Worm (Caenorhabditis elegans) whole organism, L2 larva: ENCODE results near the gene srh-40.

Experiments
- C34F6.9 ChIP-seq: fragments of 150-350 bp; optimal IDR thresholded peaks from 2 replicates; lab custom pipeline; 2014; ENCODE audit warnings: missing biosample characterization, missing genetic modification characterization
- F13H6.1 ChIP-seq: sonication (generic microtip); optimal IDR thresholded peaks from 2 replicates; lab custom pipeline; 2016; ENCODE audit warnings: missing genetic modification characterization, missing compliant biosample characterization
- R02D3.7 ChIP-seq: fragments of 150-350 bp; optimal IDR thresholded peaks from 2 replicates; lab custom pipeline; 2014; ENCODE audit warnings: missing biosample characterization, missing genetic modification characterization
- Y55F3AM.14 ChIP-seq: fragments of 200-800 bp; sonication (Bioruptor generic); optimal IDR thresholded peaks from 2 replicates; lab custom pipeline; 2018; ENCODE audit warnings: mild to moderate bottlenecking, missing genetic modification characterization, missing compliant biosample characterization
- ZK546.5 ChIP-seq: sonication (generic microtip); optimal IDR thresholded peaks from 2 replicates; lab custom pipeline; 2017; ENCODE audit warnings: missing biosample characterization, missing genetic modification characterization
- aly-2 ChIP-seq: fragments of 150-350 bp; optimal IDR thresholded peaks from 2 replicates; lab custom pipeline; 2014; ENCODE audit warnings: missing biosample characterization, missing genetic modification characterization
- ama-1 ChIP-seq: fragments of 150-350 bp; optimal IDR thresholded peaks from 2 replicates; lab custom pipeline; 2018; ENCODE audit warnings: inconsistent platforms
- blmp-1 ChIP-seq: sonication (generic microtip); optimal IDR thresholded peaks from 2 replicates; lab custom pipeline; 2017; ENCODE audit warnings: missing genetic modification characterization, mild to moderate bottlenecking, missing compliant biosample characterization, antibody characterized with exemption, moderate library complexity; ENCODE audit not compliant: insufficient read depth
- ceh-16 ChIP-seq: fragments of 150-350 bp; optimal IDR thresholded peaks from 2 replicates; lab custom pipeline; 2014; ENCODE audit warnings: missing biosample characterization, missing genetic modification characterization
- crh-2 ChIP-seq: sonication (generic microtip); optimal IDR thresholded peaks from 2 replicates; lab custom pipeline; 2017; ENCODE audit warnings: missing biosample characterization, missing genetic modification characterization
- dmd-4 ChIP-seq: sonication (generic microtip); optimal IDR thresholded peaks from 2 replicates; lab custom pipeline; 2017; ENCODE audit warnings: missing biosample characterization, missing genetic modification characterization
- egl-27 ChIP-seq: sonication (generic microtip); optimal IDR thresholded peaks from 3 replicates; lab custom pipeline; 2017; ENCODE audit warnings: missing biosample characterization, missing genetic modification reagents, missing genetic modification characterization
- elt-1 ChIP-seq: fragments of 150-350 bp; optimal IDR thresholded peaks from 2 replicates; lab custom pipeline; 2014; ENCODE audit warnings: missing biosample characterization, missing genetic modification characterization
- elt-3 ChIP-seq: sonication (generic microtip); optimal IDR thresholded peaks from 2 replicates; lab custom pipeline; 2017; ENCODE audit warnings: missing biosample characterization, missing genetic modification characterization
- fos-1 ChIP-seq: fragments of 150-350 bp; optimal IDR thresholded peaks from 2 replicates; lab custom pipeline; 2014; ENCODE audit warnings: missing biosample characterization, missing genetic modification characterization
- gmeb-1 ChIP-seq: fragments of 150-350 bp; optimal IDR thresholded peaks from 2 replicates; lab custom pipeline; 2014; ENCODE audit warnings: missing biosample characterization, missing genetic modification characterization
- lin-11 ChIP-seq: fragments of 150-350 bp; sonication (generic microtip); optimal IDR thresholded peaks from 2 replicates; lab custom pipeline; 2014; ENCODE audit warnings: missing biosample characterization, missing genetic modification characterization, inconsistent platforms, mixed read lengths
- lin-13 ChIP-seq: fragments of 150-350 bp; optimal IDR thresholded peaks from 2 replicates; lab custom pipeline; 2014; ENCODE audit warnings: missing biosample characterization, missing genetic modification reagents, missing genetic modification characterization
- lin-39 ChIP-seq: fragments of 150-350 bp; optimal IDR thresholded peaks from 2 replicates; lab custom pipeline; 2014; ENCODE audit warnings: missing biosample characterization, missing genetic modification reagents, missing genetic modification characterization
- lsy-2 ChIP-seq, 2 experiments: fragments of 150-350 bp in 1 of 2; sonication (generic microtip) in 1 of 2; optimal IDR thresholded peaks; 2 replicates each; lab custom pipeline; 2014 to 2017; ENCODE audit warnings: missing biosample characterization in 2 of 2, missing genetic modification characterization in 2 of 2
- mab-5 ChIP-seq: fragments of 150-350 bp; optimal IDR thresholded peaks from 2 replicates; lab custom pipeline; 2014; ENCODE audit warnings: missing biosample characterization, missing genetic modification characterization
- mbf-1 ChIP-seq: sonication (generic microtip); optimal IDR thresholded peaks from 2 replicates; lab custom pipeline; 2017; ENCODE audit warnings: missing biosample characterization, missing genetic modification characterization
- mdl-1 ChIP-seq, 2 experiments: fragments of 150-350 bp in 1 of 2; sonication (generic microtip) in 1 of 2; optimal IDR thresholded peaks; 2 replicates each; lab custom pipeline; 2017; ENCODE audit warnings: missing biosample characterization in 2 of 2, missing genetic modification characterization in 2 of 2
- nhr-10 ChIP-seq: sonication (generic microtip); optimal IDR thresholded peaks from 2 replicates; lab custom pipeline; 2017; ENCODE audit warnings: missing biosample characterization, missing genetic modification characterization
- nhr-11 ChIP-seq: fragments of 150-350 bp; optimal IDR thresholded peaks from 2 replicates; lab custom pipeline; 2014; ENCODE audit warnings: missing biosample characterization, missing genetic modification characterization
- nhr-12 ChIP-seq: fragments of 150-350 bp; optimal IDR thresholded peaks from 2 replicates; lab custom pipeline; 2014; ENCODE audit warnings: missing biosample characterization, missing genetic modification characterization
- nhr-129 ChIP-seq: fragments of 150-350 bp; optimal IDR thresholded peaks from 2 replicates; lab custom pipeline; 2014; ENCODE audit warnings: missing biosample characterization, missing genetic modification characterization
- nhr-21 ChIP-seq: fragments of 150-350 bp; optimal IDR thresholded peaks from 2 replicates; lab custom pipeline; 2014; ENCODE audit warnings: missing biosample characterization, missing genetic modification characterization
- nhr-23 ChIP-seq: fragments of 150-350 bp; optimal IDR thresholded peaks from 2 replicates; lab custom pipeline; 2014; ENCODE audit warnings: missing biosample characterization, missing genetic modification reagents, missing genetic modification characterization
- nhr-237 ChIP-seq: fragments of 150-350 bp; optimal IDR thresholded peaks from 2 replicates; lab custom pipeline; 2014; ENCODE audit warnings: missing biosample characterization, missing genetic modification characterization
- nhr-25 ChIP-seq: fragments of 150-350 bp; sonication (generic microtip); optimal IDR thresholded peaks from 3 replicates; lab custom pipeline; 2014; ENCODE audit warnings: missing biosample characterization, missing genetic modification characterization
- nhr-6 ChIP-seq: fragments of 150-350 bp; optimal IDR thresholded peaks from 2 replicates; lab custom pipeline; 2014; ENCODE audit warnings: missing biosample characterization, missing genetic modification characterization
- nhr-77 ChIP-seq: fragments of 150-350 bp; optimal IDR thresholded peaks from 2 replicates; lab custom pipeline; 2014; ENCODE audit warnings: missing biosample characterization, missing genetic modification characterization
- peb-1 ChIP-seq: fragments of 150-350 bp; optimal IDR thresholded peaks from 2 replicates; lab custom pipeline; 2014; ENCODE audit warnings: missing biosample characterization, missing genetic modification characterization
- sem-4 ChIP-seq: fragments of 150-350 bp; optimal IDR thresholded peaks from 2 replicates; lab custom pipeline; 2014; ENCODE audit warnings: missing biosample characterization, missing genetic modification reagents, missing genetic modification characterization
- skn-1 ChIP-seq: sonication (generic microtip); optimal IDR thresholded peaks from 2 replicates; lab custom pipeline; 2017; ENCODE audit warnings: missing biosample characterization, missing genetic modification characterization
- sma-3 ChIP-seq: sonication (generic microtip); optimal IDR thresholded peaks from 2 replicates; lab custom pipeline; 2016; ENCODE audit warnings: missing genetic modification reagents, missing genetic modification characterization, missing compliant biosample characterization
- sma-9 ChIP-seq, 2 experiments: fragments of 150-350 bp in 1 of 2; sonication (generic microtip) in 1 of 2; optimal IDR thresholded peaks; 2 replicates each; lab custom pipeline; 2014 to 2016; ENCODE audit warnings: missing genetic modification characterization in 2 of 2, mild to moderate bottlenecking in 1 of 2, missing biosample characterization in 1 of 2, missing compliant biosample characterization in 1 of 2, missing genetic modification reagents in 1 of 2, moderate library complexity in 1 of 2
- snpc-4 ChIP-seq: fragments of 150-350 bp; optimal IDR thresholded peaks from 2 replicates; lab custom pipeline; 2014; ENCODE audit warnings: missing biosample characterization, missing genetic modification characterization
- unc-39 ChIP-seq: fragments of 150-350 bp; optimal IDR thresholded peaks from 2 replicates; lab custom pipeline; 2014; ENCODE audit warnings: missing biosample characterization, missing genetic modification characterization
- unc-55 ChIP-seq: fragments of 150-350 bp; sonication (generic microtip); optimal IDR thresholded peaks from 3 replicates; lab custom pipeline; 2014; ENCODE audit warnings: missing biosample characterization, missing genetic modification reagents, missing genetic modification characterization
- unc-62 ChIP-seq: fragments of 150-350 bp; optimal IDR thresholded peaks from 2 replicates; lab custom pipeline; 2014; ENCODE audit warnings: missing biosample characterization, missing genetic modification reagents, missing genetic modification characterization
- zag-1 ChIP-seq: fragments of 150-350 bp; optimal IDR thresholded peaks from 2 replicates; lab custom pipeline; 2014; ENCODE audit warnings: missing biosample characterization, missing genetic modification characterization
- ztf-1 ChIP-seq: fragments of 200-800 bp; sonication (Bioruptor generic); conservative IDR thresholded peaks from 2 replicates; pipeline ENCODE4 v1.3.6; 2022; ENCODE audit warnings: missing genetic modification characterization, missing compliant biosample characterization
- ztf-11 ChIP-seq: sonication (generic microtip); optimal IDR thresholded peaks from 2 replicates; lab custom pipeline; 2017; ENCODE audit warnings: missing biosample characterization, missing genetic modification characterization
- ztf-4 ChIP-seq: fragments of 150-350 bp; optimal IDR thresholded peaks from 2 replicates; lab custom pipeline; 2014; ENCODE audit warnings: missing biosample characterization, missing genetic modification characterization

The srh-40 gene

ce11 chrIII:6619952-6620351, 9.3 kb downstream of the srh-40 start, which contains the start of gene C13B9.2:
TSS of gene C13B9.2 (plus strand) at chrIII:6620252.
- no peak for TF ChIP-seq R02D3.7 (tag; lab: Kevin White, UChicago)
- no peak for TF ChIP-seq skn-1 (tag; lab: Kevin White, UChicago)
- TF ChIP-seq sem-4 (tag; lab: Kevin White, UChicago): no peak
- no peak for TF ChIP-seq nhr-77 (tag; lab: Kevin White, UChicago)
- no peak for TF ChIP-seq F13H6.1 (tag; lab: Kevin White, UChicago)
- TF ChIP-seq lsy-2 (tag; optimal IDR thresholded peaks at IDR 0.05; lab: Kevin White, UChicago): no peak
- TF ChIP-seq nhr-23 (tag; lab: Kevin White, UChicago): no peak
- no peak for TF ChIP-seq nhr-11 (tag; lab: Kevin White, UChicago)
- no peak for TF ChIP-seq sma-3 (GFP tag; lab: Kevin White, UChicago)
- TF ChIP-seq gmeb-1 (tag; lab: Kevin White, UChicago): no peak

DNA sequence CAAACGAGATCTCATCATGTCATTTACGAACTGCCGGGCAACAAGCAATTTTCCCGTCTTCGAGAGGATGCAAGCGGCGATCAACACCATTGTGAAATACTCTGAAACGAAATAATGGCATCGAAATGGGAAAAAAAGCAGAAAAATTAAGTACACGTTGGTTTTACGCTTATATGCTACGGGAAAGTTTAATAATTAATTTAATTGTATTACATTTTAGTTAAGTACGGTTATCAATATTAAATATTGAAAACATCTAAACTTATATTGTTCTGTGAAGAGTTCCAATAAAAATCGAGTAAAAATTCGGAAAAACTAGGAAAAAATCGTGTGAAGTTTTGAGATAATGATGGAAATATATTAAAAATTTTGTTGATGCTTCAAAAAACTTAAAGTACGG, 14.2 kb downstream of the srh-40 start, which contains the start of gene copd-1:
copd-1 (minus strand) TSS at position 101 of the 400 bp plus-strand sequence.
- no peak for TF ChIP-seq unc-62 (GFP tag; lab: Kevin White, UChicago)
- TF ChIP-seq blmp-1 (tag; lab: Kevin White, UChicago): no peak
- TF ChIP-seq ztf-4 (tag; lab: Kevin White, UChicago): no peak
- no peak for TF ChIP-seq C34F6.9 (tag; lab: Kevin White, UChicago)
- TF ChIP-seq dmd-4 (tag; lab: Kevin White, UChicago): no peak
- no peak for TF ChIP-seq lsy-2 (tag; optimal IDR thresholded peaks at IDR 0.05; lab: Kevin White, UChicago)
- TF ChIP-seq mdl-1 (tag; optimal IDR thresholded peaks at IDR 0.05; lab: Kevin White, UChicago): no peak
- TF ChIP-seq lin-39 (tag; lab: Kevin White, UChicago): no peak
- no peak for TF ChIP-seq nhr-237 (tag; lab: Kevin White, UChicago)
- no peak for TF ChIP-seq ama-1 (lab: Kevin White, UChicago)
- TF ChIP-seq nhr-10: no peak
- TF ChIP-seq aly-2 (tag; lab: Kevin White, UChicago): no peak
- TF ChIP-seq skn-1 (tag; lab: Kevin White, UChicago): no peak
- no peak for TF ChIP-seq peb-1
- no peak for TF ChIP-seq nhr-21 (tag; lab: Kevin White, UChicago)
- no peak for TF ChIP-seq R02D3.7 (tag; lab: Kevin White, UChicago)
- TF ChIP-seq F13H6.1 (tag; lab: Kevin White, UChicago): no peak
- TF ChIP-seq lin-11: no peak
- no peak for TF ChIP-seq elt-1 (tag; lab: Kevin White, UChicago)

DNA sequence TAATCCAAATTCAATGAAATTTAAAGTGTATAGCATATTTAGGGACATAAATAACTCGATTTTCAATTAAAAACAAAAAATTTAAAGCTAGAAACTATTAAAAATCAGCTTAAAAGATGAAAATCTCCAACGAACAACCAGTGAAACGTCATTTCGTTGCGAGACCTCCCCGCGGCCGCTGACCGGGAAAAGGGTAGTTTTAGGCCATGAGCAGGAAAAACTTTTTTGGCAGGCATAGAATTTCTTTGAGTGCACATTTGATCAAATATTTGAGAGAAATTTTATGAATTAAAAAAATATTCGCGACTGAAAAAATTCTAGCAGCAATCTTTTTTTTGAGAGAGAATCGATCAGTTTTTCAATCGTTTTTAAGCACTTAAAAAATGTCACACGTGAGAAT, 14.7 kb downstream of the srh-40 start:
- TF ChIP-seq lin-11: peak; percentile 27
- no peak for TF ChIP-seq nhr-21 (tag; lab: Kevin White, UChicago)
- peak; percentile 10 for TF ChIP-seq nhr-25 (tag; lab: Kevin White, UChicago)
- TF ChIP-seq unc-55: peak; percentile 75
- TF ChIP-seq nhr-129 (tag; lab: Kevin White, UChicago): no peak
- peak; percentile 6 for TF ChIP-seq lin-13 (GFP tag; lab: Kevin White, UChicago)
- TF ChIP-seq Y55F3AM.14: no peak
- no peak for TF ChIP-seq nhr-77 (tag; lab: Kevin White, UChicago)
- TF ChIP-seq elt-1 (tag; lab: Kevin White, UChicago): no peak
- TF ChIP-seq ZK546.5 (tag; lab: Kevin White, UChicago): no peak
- no peak for TF ChIP-seq mab-5 (tag; lab: Kevin White, UChicago)
- no peak for TF ChIP-seq mbf-1 (tag; lab: Kevin White, UChicago)
- no peak for TF ChIP-seq ztf-11 (tag; lab: Kevin White, UChicago)
- no peak for TF ChIP-seq snpc-4
- no peak for TF ChIP-seq nhr-10
- no peak for TF ChIP-seq ztf-4 (tag; lab: Kevin White, UChicago)
- no peak for TF ChIP-seq ceh-16
- no peak for TF ChIP-seq F13H6.1 (tag; lab: Kevin White, UChicago)
- no peak for TF ChIP-seq unc-62 (GFP tag; lab: Kevin White, UChicago)
- no peak for TF ChIP-seq zag-1 (tag; lab: Kevin White, UChicago)
- TF ChIP-seq blmp-1 (tag; lab: Kevin White, UChicago): no peak
- TF ChIP-seq sma-9 (GFP tag; optimal IDR thresholded peaks at IDR 0.05; lab: Kevin White, UChicago): peak; percentile 9
- no peak for TF ChIP-seq sma-9 (tag; optimal IDR thresholded peaks at IDR 0.05; lab: Kevin White, UChicago)
- no peak for TF ChIP-seq nhr-237 (tag; lab: Kevin White, UChicago)
- TF ChIP-seq ama-1 (lab: Kevin White, UChicago): no peak
- TF ChIP-seq egl-27 (tag; lab: Kevin White, UChicago): no peak
- TF ChIP-seq unc-39: no peak
- no peak for TF ChIP-seq skn-1 (tag; lab: Kevin White, UChicago)
- no peak for TF ChIP-seq lin-39 (tag; lab: Kevin White, UChicago)
- no peak for TF ChIP-seq aly-2 (tag; lab: Kevin White, UChicago)
- peak; percentile 13 for TF ChIP-seq fos-1 (tag; lab: Kevin White, UChicago)
- no peak for TF ChIP-seq peb-1
- no peak for TF ChIP-seq nhr-12
- TF ChIP-seq elt-3 (tag; lab: Kevin White, UChicago): no peak
- no peak for TF ChIP-seq R02D3.7 (tag; lab: Kevin White, UChicago)
- TF ChIP-seq crh-2 (tag; lab: Kevin White, UChicago): peak; percentile 99
- no peak for TF ChIP-seq mdl-1 (tag; optimal IDR thresholded peaks at IDR 0.05; lab: Kevin White, UChicago)
- no peak for TF ChIP-seq sem-4 (tag; lab: Kevin White, UChicago)
- no peak for TF ChIP-seq gmeb-1 (tag; lab: Kevin White, UChicago)
- no peak for TF ChIP-seq nhr-11 (tag; lab: Kevin White, UChicago)
- TF ChIP-seq nhr-6: no peak
- TF ChIP-seq ztf-1: no peak
- peak in 1 of 2 experiments; percentile 78 for TF ChIP-seq lsy-2 (tag; optimal IDR thresholded peaks at IDR 0.05; lab: Kevin White, UChicago)
